Fruit fly (Drosophila melanogaster): ENCODE measurements around the gene CG10171.
A peak's percentile ranks its signal among the peaks of the same experiment; 100 is the strongest.

The CG10171 gene

dm6 chr3L:13432791-13433190 lies 45.1 kb upstream of the CG10171 start (continued):
- peak; percentile 36 for TF ChIP-seq ftz-f1 (GFP tag; optimal IDR thresholded peaks at IDR 0.05)
- peak; percentile 47; the same call in 1 of the 2 replicates for TF ChIP-seq Awh (GFP tag; IDR thresholded peaks at IDR 0.05)
- no peak for TF ChIP-seq CG8388 (GFP tag; optimal IDR thresholded peaks at IDR 0.05)
- no peak for TF ChIP-seq CG10543 (GFP tag; optimal IDR thresholded peaks at IDR 0.05)
- no peak for TF ChIP-seq hbn (GFP tag; IDR thresholded peaks at IDR 0.05; ENCODE audit: partially characterized antibody)
- TF ChIP-seq ase (GFP tag; IDR thresholded peaks at IDR 0.05), result no peak
- TF ChIP-seq vnd (GFP tag; IDR thresholded peaks at IDR 0.05; ENCODE audit: partially characterized antibody), result peak; percentile 25; the same call in 1 of the 3 replicates
- no peak for TF ChIP-seq CG12659 (GFP tag; optimal IDR thresholded peaks at IDR 0.05)
- TF ChIP-seq E2f1 (GFP tag; IDR thresholded peaks at IDR 0.05), result no peak
- TF ChIP-seq Oli (tag; optimal IDR thresholded peaks at IDR 0.05), result no peak
- TF ChIP-seq Lpt (GFP tag; optimal IDR thresholded peaks at IDR 0.05), result no peak
- no peak for TF ChIP-seq B-H1 (GFP tag; IDR thresholded peaks at IDR 0.05)

- TF ChIP-seq Dfd (GFP tag; optimal IDR thresholded peaks at IDR 0.05) (peak in 1 of 2 experiments; percentile 26), Asciz (GFP tag; optimal IDR thresholded peaks at IDR 0.05) (no peak)
These were observed 42.5 kb upstream of the CG10171 start for dm6 chr3L:13430171-13430570.

DNA sequence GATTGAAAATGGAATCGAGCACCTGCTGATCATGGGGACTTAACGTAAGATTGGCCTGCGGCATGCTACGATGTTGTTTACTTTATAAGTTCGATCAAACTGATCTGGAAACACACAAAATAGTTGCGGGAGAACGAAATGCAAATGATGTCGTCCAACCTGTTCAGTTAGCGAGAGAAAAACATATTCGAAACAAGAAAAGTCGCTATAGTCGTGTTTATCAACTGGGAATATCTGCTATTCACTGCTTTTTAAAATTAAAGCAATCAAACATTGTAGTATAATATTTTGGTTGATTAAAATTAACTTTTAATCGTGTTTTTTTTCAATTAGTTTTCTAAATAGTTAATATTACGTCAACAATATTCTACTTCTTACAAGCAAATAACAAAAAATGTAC lies 38.9 kb upstream of the CG10171 start, which contains the start of gene CG14105:
Gene CG14105, minus strand, starts transcription at position 101 of the 400 bp plus-strand sequence.
- TF ChIP-seq NC2β (GFP tag; optimal IDR thresholded peaks at IDR 0.05) (no peak), CG12299 (tag; optimal IDR thresholded peaks at IDR 0.05) (no peak), Elba2 (GFP tag; optimal IDR thresholded peaks at IDR 0.05) (no peak), E2f1 (GFP tag; IDR thresholded peaks at IDR 0.05) (no peak), CG18011 (GFP tag; optimal IDR thresholded peaks at IDR 0.05) (no peak), Taf1 (GFP tag; IDR thresholded peaks at IDR 0.05) (no peak), seq (GFP tag; IDR thresholded peaks at IDR 0.05) (no peak), CG3995 (GFP tag; optimal IDR thresholded peaks at IDR 0.05) (no peak), eyg (GFP tag; optimal IDR thresholded peaks at IDR 0.05) (no peak), Nf-YA (GFP tag; IDR thresholded peaks at IDR 0.05) (no peak), dimm (GFP tag; IDR thresholded peaks at IDR 0.05) (no peak), CG6683 (GFP tag; optimal IDR thresholded peaks at IDR 0.05) (no peak), eve (GFP tag; optimal IDR thresholded peaks at IDR 0.05) (no peak)

- no peak for TF ChIP-seq ro (GFP tag; IDR thresholded peaks at IDR 0.05)
- no peak for TF ChIP-seq CG5180 (GFP tag; optimal IDR thresholded peaks at IDR 0.05)
- no peak for TF ChIP-seq Jarid2 (GFP tag; optimal IDR thresholded peaks at IDR 0.05)
- TF ChIP-seq Fer1 (GFP tag; optimal IDR thresholded peaks at IDR 0.05), result no peak
- no peak for TF ChIP-seq CG12071 (GFP tag; optimal IDR thresholded peaks at IDR 0.05)
- TF ChIP-seq CG30403 (GFP tag; optimal IDR thresholded peaks at IDR 0.05), result no peak
- TF ChIP-seq ems (GFP tag; optimal IDR thresholded peaks at IDR 0.05), result no peak
These were observed 37.9 kb upstream of the CG10171 start, which contains the start of gene CG14106 for dm6 chr3L:13425571-13425970. TSS of gene CG14106 (minus strand) at chr3L:13425671.

DNA sequence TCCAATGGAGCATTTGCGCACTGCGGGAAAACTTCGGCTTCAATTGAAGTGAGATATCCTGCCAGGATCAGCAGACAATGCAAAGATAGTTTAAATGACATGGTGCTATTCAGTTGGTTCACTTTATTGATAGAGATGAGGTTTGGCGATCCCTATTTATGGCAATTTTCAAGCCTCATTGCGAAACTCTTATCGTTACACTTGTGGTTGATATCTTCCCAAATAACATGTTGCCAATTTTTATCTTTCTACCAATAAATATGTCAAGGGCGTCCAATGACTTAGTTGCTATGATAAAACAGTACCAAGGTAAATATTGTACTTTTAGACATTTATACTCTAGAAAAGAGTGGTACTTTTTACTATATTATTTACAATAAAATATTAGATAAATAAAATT lies 36.4 kb upstream of the CG10171 start, which contains the start of gene CG33263:
Gene CG33263, minus strand, starts transcription at position 101 of the 400 bp plus-strand sequence.
- TF ChIP-seq sima (GFP tag; optimal IDR thresholded peaks at IDR 0.05), result no peak
- no peak for TF ChIP-seq dimm (GFP tag; IDR thresholded peaks at IDR 0.05)
- TF ChIP-seq YL-1 (GFP tag; optimal IDR thresholded peaks at IDR 0.05), result no peak
- TF ChIP-seq br (optimal IDR thresholded peaks at IDR 0.05), result no peak
- no peak for TF ChIP-seq B-H2 (GFP tag; optimal IDR thresholded peaks at IDR 0.05)
- TF ChIP-seq tap (tag; optimal IDR thresholded peaks at IDR 0.05), result no peak
- TF ChIP-seq sens-2 (GFP tag; IDR thresholded peaks at IDR 0.05), result no peak
- TF ChIP-seq lab (GFP tag; optimal IDR thresholded peaks at IDR 0.05), result no peak
- no peak for TF ChIP-seq CG11504 (tag; optimal IDR thresholded peaks at IDR 0.05)
- TF ChIP-seq Hr51 (GFP tag; optimal IDR thresholded peaks at IDR 0.05), result no peak
- TF ChIP-seq luna (GFP tag; optimal IDR thresholded peaks at IDR 0.05), result no peak
- no peak for TF ChIP-seq CG2199 (GFP tag; IDR thresholded peaks at IDR 0.05)
- TF ChIP-seq cad (GFP tag; optimal IDR thresholded peaks at IDR 0.05), result no peak

Measured in whole organism, embryonic.